Fruit fly (Drosophila melanogaster) whole organism, larva: ENCODE results near the gene Gale.

Source experiments
- noc ChIP-seq: fragments of 200-800 bp; sonication (Bioruptor generic); optimal IDR thresholded peaks from 3 replicates; lab custom pipeline; 2019; ENCODE audit warnings: missing biosample characterization, mild to moderate bottlenecking, missing genetic modification characterization, moderate library complexity

Gale gene

dm6 chr3L:654019-654418 lies 5.7 kb downstream of the Gale start, which contains the start of the genes MED30 and Rev1:
Gene MED30, minus strand, starts transcription at chr3L:654089.
Gene Rev1, plus strand, starts transcription at chr3L:654363.
- TF ChIP-seq noc (tag; lab: Kevin White, UChicago): peak; percentile 92

- TF ChIP-seq noc (tag; lab: Kevin White, UChicago): no peak
Measured at dm6 chr3L:658279-658678, 9.9 kb downstream of the Gale start.

dm6 chr3L:660314-661075 lies 12.1 kb downstream of the Gale start:
- TF ChIP-seq noc (tag; lab: Kevin White, UChicago): no peak

DNA sequence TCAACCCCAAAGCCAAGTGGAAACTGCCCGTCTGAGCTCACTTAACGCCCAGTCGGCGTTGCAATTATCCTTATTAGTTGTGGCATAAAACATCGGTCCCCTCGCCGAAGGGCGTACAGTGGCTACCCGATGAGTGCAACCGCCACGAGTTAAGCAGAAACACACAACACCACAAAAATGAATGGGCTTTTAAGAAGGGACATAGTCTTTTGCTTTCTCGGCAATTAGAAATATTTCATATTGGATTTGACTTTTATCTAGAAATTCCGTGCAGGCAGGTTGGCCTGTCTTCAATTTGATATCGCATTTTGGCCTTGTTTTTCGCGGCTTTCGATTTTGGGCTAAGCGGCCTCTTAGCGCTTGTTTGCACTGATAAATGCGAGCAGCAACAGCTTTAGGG lies 15.5 kb downstream of the Gale start:
- no peak for TF ChIP-seq noc (tag; lab: Kevin White, UChicago)

DNA sequence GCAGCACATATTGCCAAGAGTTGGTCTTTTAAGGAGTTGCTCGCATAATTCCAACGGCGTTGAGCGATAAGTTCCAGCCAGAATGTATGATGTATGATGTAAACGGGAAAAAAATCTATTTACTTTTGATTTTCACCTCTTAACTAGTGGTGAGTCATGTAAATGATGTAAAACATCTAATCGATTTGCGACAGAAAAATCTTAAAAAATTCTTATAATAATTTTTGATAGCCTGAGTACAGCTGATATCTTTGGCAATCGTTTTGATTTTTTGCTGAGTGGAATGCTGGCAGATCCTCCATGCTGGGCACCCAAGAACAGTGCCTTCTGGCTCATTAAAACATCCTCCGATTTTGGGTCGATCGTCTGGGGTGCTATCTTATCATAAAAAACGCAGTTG lies 18.2 kb downstream of the Gale start:
- no peak for TF ChIP-seq noc (tag; lab: Kevin White, UChicago)

dm6 chr3L:673324-673723 lies 25.0 kb downstream of the Gale start:
- TF ChIP-seq noc (tag; lab: Kevin White, UChicago): no peak

- no peak for TF ChIP-seq noc (tag; lab: Kevin White, UChicago)
Measured at dm6 chr3L:675856-676255, 27.5 kb downstream of the Gale start.

DNA sequence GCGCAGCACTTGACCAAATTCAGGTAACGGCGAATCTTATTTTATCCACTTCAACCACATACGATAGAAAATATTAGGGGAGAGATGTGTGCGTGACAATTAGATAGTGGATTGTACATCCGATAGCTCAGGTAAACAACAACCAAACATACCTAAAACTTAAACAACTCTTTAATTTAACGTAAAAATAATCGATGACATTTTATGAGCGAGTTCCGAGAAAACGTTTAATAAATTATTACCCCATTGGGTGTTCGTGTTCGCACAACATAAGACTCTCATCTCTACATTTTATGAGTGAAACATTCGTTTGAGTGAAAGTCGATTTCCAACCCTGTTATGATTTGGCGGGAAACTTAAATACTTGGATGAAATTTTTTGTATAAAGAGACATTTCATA lies 31.9 kb downstream of the Gale start, which contains the start of gene CG17129:
Gene CG17129 (minus strand): TSS at position 69 of the 400 bp plus-strand sequence.
- TF ChIP-seq noc (tag; lab: Kevin White, UChicago): peak; percentile 72

- no peak for TF ChIP-seq noc (tag; lab: Kevin White, UChicago)
Measured at dm6 chr3L:681793-682369, 33.5 kb downstream of the Gale start.

DNA sequence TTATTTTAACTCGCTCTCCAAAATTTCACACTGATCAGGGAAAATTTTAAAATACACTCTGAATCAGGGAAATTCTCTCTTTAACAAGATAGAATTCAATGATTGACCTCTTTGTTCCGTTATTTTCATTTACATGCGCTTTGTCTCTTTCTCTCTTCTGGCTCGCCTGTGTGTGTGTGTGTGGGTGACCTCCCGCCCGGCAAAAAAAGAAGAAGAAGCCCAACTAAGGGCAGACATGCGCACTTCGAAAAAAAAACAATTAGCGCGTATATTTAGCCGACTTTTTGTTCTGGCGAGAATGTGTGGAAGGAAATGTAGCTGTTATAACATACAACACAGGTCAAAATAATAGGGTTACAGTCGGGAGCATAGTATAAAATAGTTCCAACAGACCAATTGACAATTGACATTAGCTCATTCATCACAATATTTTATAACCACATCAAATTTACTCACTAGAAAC lies 34.1 kb downstream of the Gale start, which contains the start of gene CG3386:
Gene CG3386 (minus strand): TSS at position 51 of the 463 bp plus-strand sequence.
- TF ChIP-seq noc (tag; lab: Kevin White, UChicago): no peak

DNA sequence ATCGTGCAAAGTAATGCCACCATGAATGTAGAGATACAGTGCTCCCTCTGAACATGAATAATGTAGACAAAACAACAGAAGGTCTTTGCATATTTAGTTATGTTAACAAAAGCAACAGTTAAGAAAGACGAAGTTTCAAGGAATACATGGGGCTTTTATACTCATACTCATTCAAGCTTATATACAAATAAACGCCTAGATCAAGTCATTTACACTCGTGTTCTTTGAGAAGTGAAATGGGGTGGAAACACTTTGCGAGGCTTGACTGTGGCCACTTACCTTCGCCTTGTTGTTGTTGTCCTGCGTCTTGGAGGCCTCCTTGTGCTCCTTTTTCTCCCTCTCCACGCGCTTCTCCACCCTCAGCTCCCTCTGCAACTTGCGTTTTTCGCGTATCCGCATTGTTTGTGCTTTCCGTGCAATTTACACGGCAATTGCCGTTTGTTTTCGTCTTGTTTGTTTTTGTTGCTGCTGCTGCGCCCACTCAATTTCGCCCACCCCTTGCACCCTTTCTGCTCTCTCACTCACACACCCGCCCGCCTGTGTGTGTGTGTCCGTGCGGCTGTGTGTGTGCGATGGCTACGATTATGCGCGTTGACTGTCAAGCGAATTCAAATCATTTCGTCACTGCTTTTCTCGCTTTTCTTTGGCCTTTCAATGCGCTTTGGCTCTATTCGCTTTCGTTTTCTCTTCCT lies 36.5 kb downstream of the Gale start:
- no peak for TF ChIP-seq noc (tag; lab: Kevin White, UChicago)

- TF ChIP-seq noc (tag; lab: Kevin White, UChicago): no peak
Measured at dm6 chr3L:685441-685804, 37.1 kb downstream of the Gale start, which contains the start of gene ebd1. Gene ebd1, minus strand, starts transcription at chr3L:685549.

DNA sequence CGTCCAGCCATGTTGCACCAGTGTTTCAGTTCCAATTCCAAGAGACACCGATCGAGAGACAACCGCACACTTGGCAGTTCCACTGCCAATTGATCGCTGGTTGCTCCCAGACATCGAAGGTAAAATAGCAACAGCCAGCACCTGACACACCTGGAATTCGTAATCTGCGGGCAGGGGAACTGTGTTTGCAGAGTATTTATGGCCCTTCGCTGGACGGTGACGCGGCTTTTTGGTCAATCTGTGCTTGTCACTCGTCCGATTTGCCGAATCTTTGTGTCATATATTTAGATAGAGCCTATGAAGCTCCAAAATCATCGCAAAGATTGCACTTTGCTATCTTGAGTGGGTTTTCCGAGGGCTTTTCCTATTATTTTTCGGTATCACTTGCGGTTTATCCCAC lies 39.5 kb downstream of the Gale start, which contains the start of gene hiro:
Gene hiro (minus strand): TSS at position 101 of the 400 bp plus-strand sequence.
- peak; percentile 21 for TF ChIP-seq noc (tag; lab: Kevin White, UChicago)

dm6 chr3L:690031-690686 lies 41.8 kb downstream of the Gale start, which contains the start of the genes CG32483 and RabX6:
Gene CG32483, minus strand, starts transcription at chr3L:690081.
Gene RabX6, plus strand, starts transcription at chr3L:690517.
- no peak for TF ChIP-seq noc (tag; lab: Kevin White, UChicago)

dm6 chr3L:692699-693098 lies 44.3 kb downstream of the Gale start, which contains the start of gene Vti1a:
Gene Vti1a, minus strand, starts transcription at chr3L:692919.
- TF ChIP-seq noc (tag; lab: Kevin White, UChicago): no peak
